Fruit fly (Drosophila melanogaster): Measurements from ENCODE around the gene CG32554.

Gene CG32554

DNA sequence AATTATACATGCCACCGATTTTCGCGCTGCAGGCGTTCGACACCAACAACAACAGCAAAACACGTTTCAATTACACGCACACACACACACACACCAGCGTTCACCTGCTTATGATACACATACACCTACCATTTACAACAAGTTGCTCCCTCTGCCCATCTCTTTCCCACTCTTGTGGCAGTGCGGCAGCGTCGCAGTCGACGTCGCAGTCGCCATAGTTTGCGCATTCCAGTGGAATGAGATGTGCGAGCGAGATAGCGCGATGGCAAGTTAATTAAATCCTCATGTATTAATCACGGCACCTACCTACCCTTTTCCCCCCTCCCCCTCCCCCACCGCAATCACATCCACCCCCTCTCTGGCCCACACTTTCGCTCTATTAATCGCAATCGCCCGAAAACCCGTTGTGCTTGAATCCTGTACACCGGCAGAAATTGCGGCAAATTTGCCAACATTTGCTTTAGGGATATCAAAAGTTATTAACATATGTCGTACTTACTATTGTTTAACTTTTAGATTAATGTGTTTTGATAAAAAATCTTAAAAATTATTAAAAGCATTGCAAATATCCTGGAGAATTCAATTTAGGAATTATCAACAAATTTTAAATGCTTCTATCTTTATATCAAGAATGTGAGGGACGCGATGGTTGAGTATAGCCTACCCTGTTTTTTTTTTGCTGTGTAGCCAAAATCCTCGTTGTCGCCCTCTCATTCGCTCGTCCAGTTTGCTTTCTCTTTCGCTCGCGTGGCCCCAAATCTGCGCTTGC is 49.9 kb downstream of the CG32554 start:
- peak; percentile 79 for TF ChIP-seq h (GFP tag; optimal IDR thresholded peaks at IDR 0.05)
- TF ChIP-seq jim (GFP tag; optimal IDR thresholded peaks at IDR 0.05), result no peak
- TF ChIP-seq br (GFP tag; optimal IDR thresholded peaks at IDR 0.05), result peak; percentile 79
- no peak for TF ChIP-seq Mio (GFP tag; optimal IDR thresholded peaks at IDR 0.05)
- peak; percentile 59 for TF ChIP-seq Hnf4 (GFP tag; optimal IDR thresholded peaks at IDR 0.05)
- peak; percentile 70 for TF ChIP-seq HLH106 (tag; optimal IDR thresholded peaks at IDR 0.05)
- TF ChIP-seq ey (GFP tag; optimal IDR thresholded peaks at IDR 0.05), result peak; percentile 75
- TF ChIP-seq Dif (GFP tag; optimal IDR thresholded peaks at IDR 0.05; ENCODE audit: partially characterized antibody), result no peak
- TF ChIP-seq CrebA (GFP tag; optimal IDR thresholded peaks at IDR 0.05; ENCODE audit: borderline replicate concordance), result no peak
- TF ChIP-seq sage (GFP tag; optimal IDR thresholded peaks at IDR 0.05), result peak; percentile 37
- TF ChIP-seq foxo (GFP tag; optimal IDR thresholded peaks at IDR 0.05), result peak in 1 of 2 experiments; percentile 86
- peak; percentile 51 for TF ChIP-seq brk (GFP tag; optimal IDR thresholded peaks at IDR 0.05)
- TF ChIP-seq Jra (GFP tag; optimal IDR thresholded peaks at IDR 0.05), result no peak
- no peak for TF ChIP-seq Hr78 (GFP tag; optimal IDR thresholded peaks at IDR 0.05)
- no peak for TF ChIP-seq Myc (optimal IDR thresholded peaks at IDR 0.05)
- TF ChIP-seq GATAd (GFP tag; optimal IDR thresholded peaks at IDR 0.05), result no peak
- no peak for TF ChIP-seq Hr83 (GFP tag; optimal IDR thresholded peaks at IDR 0.05; ENCODE audit: poor library complexity, severe bottlenecking)
- no peak for TF ChIP-seq CG32264 (GFP tag; optimal IDR thresholded peaks at IDR 0.05)
- TF ChIP-seq dl (GFP tag; optimal IDR thresholded peaks at IDR 0.05; ENCODE audit: insufficient read depth in 1 of 2, partially characterized antibody in 2 of 2), result no peak
- peak; percentile 95 for TF ChIP-seq OdsH (GFP tag; optimal IDR thresholded peaks at IDR 0.05)
- TF ChIP-seq N (GFP tag; optimal IDR thresholded peaks at IDR 0.05), result no peak
- TF ChIP-seq lola (GFP tag; optimal IDR thresholded peaks at IDR 0.05), result no peak
- TF ChIP-seq rgr (GFP tag; optimal IDR thresholded peaks at IDR 0.05), result peak; percentile 78
- TF ChIP-seq dsf (GFP tag; optimal IDR thresholded peaks at IDR 0.05; ENCODE audit: borderline replicate concordance), result no peak
- TF ChIP-seq Vsx2 (GFP tag; optimal IDR thresholded peaks at IDR 0.05; ENCODE audit: partially characterized antibody), result peak; percentile 54
- no peak for TF ChIP-seq Rel (GFP tag; optimal IDR thresholded peaks at IDR 0.05)
- TF ChIP-seq Rel (tag; optimal IDR thresholded peaks at IDR 0.05), result no peak
- TF ChIP-seq Dfd (GFP tag; optimal IDR thresholded peaks at IDR 0.05), result no peak
- TF ChIP-seq pan (optimal IDR thresholded peaks at IDR 0.05), result no peak
- no peak for TF ChIP-seq usp (GFP tag; optimal IDR thresholded peaks at IDR 0.05)
- no peak for TF ChIP-seq sv (GFP tag; optimal IDR thresholded peaks at IDR 0.05)
- peak; percentile 75 for TF ChIP-seq dmrt93B (GFP tag; optimal IDR thresholded peaks at IDR 0.05)
- peak; percentile 68 for TF ChIP-seq CG9705 (GFP tag; optimal IDR thresholded peaks at IDR 0.05)
- TF ChIP-seq Abd-B (GFP tag; optimal IDR thresholded peaks at IDR 0.05), result no peak
- peak; percentile 74 for TF ChIP-seq psq (GFP tag; optimal IDR thresholded peaks at IDR 0.05)
- peak; percentile 83 for TF ChIP-seq fru (GFP tag; optimal IDR thresholded peaks at IDR 0.05)
- TF ChIP-seq woc (GFP tag; optimal IDR thresholded peaks at IDR 0.05), result peak; percentile 68
- TF ChIP-seq tai (GFP tag; optimal IDR thresholded peaks at IDR 0.05), result peak; percentile 19
- peak; percentile 85 for TF ChIP-seq Sp1 (GFP tag; optimal IDR thresholded peaks at IDR 0.05)
